Worm (Caenorhabditis elegans): Measurements from ENCODE around the gene str-1.

Gene str-1

ce11 chrIV:7154356-7154755 is 19.2 kb upstream of the str-1 start, which contains the start of gene C34D4.2:
C34D4.2 (plus strand) TSS chrIV:7154656.
- no peak for TF ChIP-seq ztf-29 (GFP tag; IDR thresholded peaks at IDR 0.05)
- no peak for TF ChIP-seq cog-1 (tag; optimal IDR thresholded peaks at IDR 0.05)
- TF ChIP-seq med-1 (GFP tag; optimal IDR thresholded peaks at IDR 0.05; ENCODE audit: insufficient read depth), result no peak
- no peak for TF ChIP-seq klf-2 (GFP tag; conservative IDR thresholded peaks at IDR 0.05)
- no peak for TF ChIP-seq T22C8.4 (GFP tag; IDR thresholded peaks at IDR 0.05)
- TF ChIP-seq tab-1 (GFP tag; IDR thresholded peaks at IDR 0.05), result no peak

- no peak for TF ChIP-seq cog-1 (tag; optimal IDR thresholded peaks at IDR 0.05)
- TF ChIP-seq ztf-29 (GFP tag; IDR thresholded peaks at IDR 0.05), result no peak
- TF ChIP-seq klf-2 (GFP tag; conservative IDR thresholded peaks at IDR 0.05), result no peak
- no peak for TF ChIP-seq ztf-23 (GFP tag; IDR thresholded peaks at IDR 0.05)
- no peak for TF ChIP-seq flt-1 (GFP tag; IDR thresholded peaks at IDR 0.05)
- no peak for TF ChIP-seq T22C8.4 (GFP tag; IDR thresholded peaks at IDR 0.05)
- no peak for TF ChIP-seq ref-1 (GFP tag; conservative IDR thresholded peaks at IDR 0.05)
- no peak for TF ChIP-seq tab-1 (GFP tag; IDR thresholded peaks at IDR 0.05)
- TF ChIP-seq med-1 (GFP tag; optimal IDR thresholded peaks at IDR 0.05; ENCODE audit: insufficient read depth), result no peak
These were observed 17.2 kb upstream of the str-1 start, which contains the start of gene maph-9 for ce11 chrIV:7156356-7156755. maph-9 (plus strand) TSS chrIV:7156628.

ce11 chrIV:7158161-7158560 is 15.4 kb upstream of the str-1 start:
- TF ChIP-seq tab-1 (GFP tag; IDR thresholded peaks at IDR 0.05) (no peak), T22C8.4 (GFP tag; IDR thresholded peaks at IDR 0.05) (no peak), cog-1 (tag; optimal IDR thresholded peaks at IDR 0.05) (no peak), flt-1 (GFP tag; IDR thresholded peaks at IDR 0.05) (no peak), ztf-23 (GFP tag; IDR thresholded peaks at IDR 0.05) (no peak), med-1 (GFP tag; optimal IDR thresholded peaks at IDR 0.05; ENCODE audit: insufficient read depth) (no peak), ref-1 (GFP tag; conservative IDR thresholded peaks at IDR 0.05) (no peak), klf-2 (GFP tag; conservative IDR thresholded peaks at IDR 0.05) (no peak), ztf-29 (GFP tag; IDR thresholded peaks at IDR 0.05) (no peak)

ce11 chrIV:7159586-7159985 is 14.0 kb upstream of the str-1 start:
- TF ChIP-seq tab-1 (GFP tag; IDR thresholded peaks at IDR 0.05) (no peak), flt-1 (GFP tag; IDR thresholded peaks at IDR 0.05) (no peak), klf-2 (GFP tag; conservative IDR thresholded peaks at IDR 0.05) (no peak), ztf-23 (GFP tag; IDR thresholded peaks at IDR 0.05) (no peak), ref-1 (GFP tag; conservative IDR thresholded peaks at IDR 0.05) (no peak), ztf-29 (GFP tag; IDR thresholded peaks at IDR 0.05) (no peak), med-1 (GFP tag; optimal IDR thresholded peaks at IDR 0.05; ENCODE audit: insufficient read depth) (no peak), T22C8.4 (GFP tag; IDR thresholded peaks at IDR 0.05) (no peak), cog-1 (tag; optimal IDR thresholded peaks at IDR 0.05) (no peak)

- no peak for TF ChIP-seq ztf-23 (GFP tag; IDR thresholded peaks at IDR 0.05)
- TF ChIP-seq T22C8.4 (GFP tag; IDR thresholded peaks at IDR 0.05), result no peak
- TF ChIP-seq cog-1 (tag; optimal IDR thresholded peaks at IDR 0.05), result no peak
- TF ChIP-seq ref-1 (GFP tag; conservative IDR thresholded peaks at IDR 0.05), result no peak
- no peak for TF ChIP-seq flt-1 (GFP tag; IDR thresholded peaks at IDR 0.05)
- no peak for TF ChIP-seq tab-1 (GFP tag; IDR thresholded peaks at IDR 0.05)
- no peak for TF ChIP-seq klf-2 (GFP tag; conservative IDR thresholded peaks at IDR 0.05)
- no peak for TF ChIP-seq ztf-29 (GFP tag; IDR thresholded peaks at IDR 0.05)
- TF ChIP-seq med-1 (GFP tag; optimal IDR thresholded peaks at IDR 0.05; ENCODE audit: insufficient read depth), result no peak
These were observed 7.9 kb upstream of the str-1 start, which contains the start of gene rpc-1 for ce11 chrIV:7165723-7166122. rpc-1 (minus strand) TSS chrIV:7165748.

- TF ChIP-seq med-1 (GFP tag; optimal IDR thresholded peaks at IDR 0.05; ENCODE audit: insufficient read depth) (no peak), ref-1 (GFP tag; conservative IDR thresholded peaks at IDR 0.05) (no peak), tab-1 (GFP tag; IDR thresholded peaks at IDR 0.05) (no peak)
These were observed 7.0 kb upstream of the str-1 start, which contains the start of gene C42D4.18 for ce11 chrIV:7166553-7166952. C42D4.18 (plus strand) TSS chrIV:7166783.

- TF ChIP-seq ztf-23 (GFP tag; IDR thresholded peaks at IDR 0.05), result no peak
- no peak for TF ChIP-seq ref-1 (GFP tag; conservative IDR thresholded peaks at IDR 0.05)
- TF ChIP-seq cog-1 (tag; optimal IDR thresholded peaks at IDR 0.05), result no peak
- no peak for TF ChIP-seq flt-1 (GFP tag; IDR thresholded peaks at IDR 0.05)
- no peak for TF ChIP-seq ztf-29 (GFP tag; IDR thresholded peaks at IDR 0.05)
- TF ChIP-seq med-1 (GFP tag; optimal IDR thresholded peaks at IDR 0.05; ENCODE audit: insufficient read depth), result no peak
These were observed 5.4 kb upstream of the str-1 start, which contains the start of gene skr-16 for ce11 chrIV:7167983-7168760. skr-16 (plus strand) TSS chrIV:7168710.

ce11 chrIV:7171222-7171621 is 2.4 kb upstream of the str-1 start, which contains the start of gene str-220:
str-220 (minus strand) TSS chrIV:7171322.
- no peak for TF ChIP-seq klf-2 (GFP tag; conservative IDR thresholded peaks at IDR 0.05)
- no peak for TF ChIP-seq T22C8.4 (GFP tag; IDR thresholded peaks at IDR 0.05)
- TF ChIP-seq med-1 (GFP tag; optimal IDR thresholded peaks at IDR 0.05; ENCODE audit: insufficient read depth), result no peak
- TF ChIP-seq cog-1 (tag; optimal IDR thresholded peaks at IDR 0.05), result no peak
- no peak for TF ChIP-seq ztf-23 (GFP tag; IDR thresholded peaks at IDR 0.05)
- no peak for TF ChIP-seq tab-1 (GFP tag; IDR thresholded peaks at IDR 0.05)
- no peak for TF ChIP-seq flt-1 (GFP tag; IDR thresholded peaks at IDR 0.05)
- TF ChIP-seq ref-1 (GFP tag; conservative IDR thresholded peaks at IDR 0.05), result no peak
- TF ChIP-seq ztf-29 (GFP tag; IDR thresholded peaks at IDR 0.05), result no peak

- TF ChIP-seq klf-2 (GFP tag; conservative IDR thresholded peaks at IDR 0.05) (no peak), flt-1 (GFP tag; IDR thresholded peaks at IDR 0.05) (no peak), med-1 (GFP tag; optimal IDR thresholded peaks at IDR 0.05; ENCODE audit: insufficient read depth) (no peak), ztf-23 (GFP tag; IDR thresholded peaks at IDR 0.05) (no peak), T22C8.4 (GFP tag; IDR thresholded peaks at IDR 0.05) (no peak), ref-1 (GFP tag; conservative IDR thresholded peaks at IDR 0.05) (no peak), ztf-29 (GFP tag; IDR thresholded peaks at IDR 0.05) (no peak)
These were observed 1.8 kb downstream of the str-1 start, which contains the start of gene C42D4.19 for ce11 chrIV:7175346-7175745. C42D4.19 (plus strand) TSS chrIV:7175646.
